Fruit fly (Drosophila melanogaster): ENCODE data around the gene CG46440.
A peak's percentile ranks its signal among the peaks of the same experiment; 100 is the strongest.

The CG46440 gene

dm6 chrX:15870777-15871757, 13.4 kb upstream of the CG46440 start:
- TF ChIP-seq Hnf4 (GFP tag; optimal IDR thresholded peaks at IDR 0.05) = no peak
- peak; percentile 23 for TF ChIP-seq sv (GFP tag; optimal IDR thresholded peaks at IDR 0.05)
- TF ChIP-seq Rel (GFP tag; optimal IDR thresholded peaks at IDR 0.05) = no peak
- TF ChIP-seq Rel (tag; optimal IDR thresholded peaks at IDR 0.05) = no peak
- no peak for TF ChIP-seq N (GFP tag; optimal IDR thresholded peaks at IDR 0.05)
- TF ChIP-seq fru (GFP tag; optimal IDR thresholded peaks at IDR 0.05) = no peak
- no peak for TF ChIP-seq pan (optimal IDR thresholded peaks at IDR 0.05)
- no peak for TF ChIP-seq Vsx2 (GFP tag; optimal IDR thresholded peaks at IDR 0.05; ENCODE audit: partially characterized antibody)
- TF ChIP-seq Jra (GFP tag; optimal IDR thresholded peaks at IDR 0.05) = peak; percentile 44
- TF ChIP-seq GATAd (GFP tag; optimal IDR thresholded peaks at IDR 0.05) = no peak
- peak; percentile 27 for TF ChIP-seq OdsH (GFP tag; optimal IDR thresholded peaks at IDR 0.05)
- TF ChIP-seq Sp1 (GFP tag; optimal IDR thresholded peaks at IDR 0.05) = no peak
- no peak for TF ChIP-seq h (GFP tag; optimal IDR thresholded peaks at IDR 0.05)
- no peak for TF ChIP-seq Abd-B (GFP tag; optimal IDR thresholded peaks at IDR 0.05)
- TF ChIP-seq Hr83 (GFP tag; optimal IDR thresholded peaks at IDR 0.05; ENCODE audit: poor library complexity, severe bottlenecking) = peak; percentile 27
- TF ChIP-seq psq (GFP tag; optimal IDR thresholded peaks at IDR 0.05) = peak; percentile 21
- TF ChIP-seq CrebA (GFP tag; optimal IDR thresholded peaks at IDR 0.05; ENCODE audit: borderline replicate concordance) = no peak
- no peak for TF ChIP-seq woc (GFP tag; optimal IDR thresholded peaks at IDR 0.05)
- TF ChIP-seq Myc (optimal IDR thresholded peaks at IDR 0.05) = no peak
- TF ChIP-seq ey (GFP tag; optimal IDR thresholded peaks at IDR 0.05) = no peak
- TF ChIP-seq tai (GFP tag; optimal IDR thresholded peaks at IDR 0.05) = no peak
- TF ChIP-seq Hr78 (GFP tag; optimal IDR thresholded peaks at IDR 0.05) = no peak
- no peak for TF ChIP-seq brk (GFP tag; optimal IDR thresholded peaks at IDR 0.05)
- TF ChIP-seq br (GFP tag; optimal IDR thresholded peaks at IDR 0.05) = no peak
- TF ChIP-seq rgr (GFP tag; optimal IDR thresholded peaks at IDR 0.05) = no peak
- no peak for TF ChIP-seq lola (GFP tag; optimal IDR thresholded peaks at IDR 0.05)
- no peak for TF ChIP-seq jim (GFP tag; optimal IDR thresholded peaks at IDR 0.05)
- TF ChIP-seq sage (GFP tag; optimal IDR thresholded peaks at IDR 0.05) = no peak
- no peak for TF ChIP-seq foxo (GFP tag; optimal IDR thresholded peaks at IDR 0.05)
- no peak for TF ChIP-seq dsf (GFP tag; optimal IDR thresholded peaks at IDR 0.05; ENCODE audit: borderline replicate concordance)
- no peak for TF ChIP-seq Mio (GFP tag; optimal IDR thresholded peaks at IDR 0.05)
- TF ChIP-seq Dif (GFP tag; optimal IDR thresholded peaks at IDR 0.05; ENCODE audit: partially characterized antibody) = no peak
- peak; percentile 43 for TF ChIP-seq CG9705 (GFP tag; optimal IDR thresholded peaks at IDR 0.05)
- TF ChIP-seq Dfd (GFP tag; optimal IDR thresholded peaks at IDR 0.05) = no peak
- TF ChIP-seq HLH106 (tag; optimal IDR thresholded peaks at IDR 0.05) = no peak
- no peak for TF ChIP-seq dmrt93B (GFP tag; optimal IDR thresholded peaks at IDR 0.05)
- TF ChIP-seq CG32264 (GFP tag; optimal IDR thresholded peaks at IDR 0.05) = no peak
- TF ChIP-seq dl (GFP tag; optimal IDR thresholded peaks at IDR 0.05; ENCODE audit: insufficient read depth in 1 of 2, partially characterized antibody in 2 of 2) = no peak
- TF ChIP-seq usp (GFP tag; optimal IDR thresholded peaks at IDR 0.05) = no peak

dm6 chrX:15869843-15870242, 12.2 kb upstream of the CG46440 start, which contains the start of gene CG16952:
TSS of gene CG16952 (plus strand) at chrX:15870183.
- peak; percentile 2 for TF ChIP-seq fru (GFP tag; optimal IDR thresholded peaks at IDR 0.05)
- TF ChIP-seq dsf (GFP tag; optimal IDR thresholded peaks at IDR 0.05; ENCODE audit: borderline replicate concordance) = no peak
- TF ChIP-seq br (GFP tag; optimal IDR thresholded peaks at IDR 0.05) = no peak
- peak; percentile 65 for TF ChIP-seq N (GFP tag; optimal IDR thresholded peaks at IDR 0.05)
- TF ChIP-seq Hnf4 (GFP tag; optimal IDR thresholded peaks at IDR 0.05) = no peak
- no peak for TF ChIP-seq Mio (GFP tag; optimal IDR thresholded peaks at IDR 0.05)
- TF ChIP-seq OdsH (GFP tag; optimal IDR thresholded peaks at IDR 0.05) = no peak
- no peak for TF ChIP-seq Myc (optimal IDR thresholded peaks at IDR 0.05)
- TF ChIP-seq psq (GFP tag; optimal IDR thresholded peaks at IDR 0.05) = no peak
- no peak for TF ChIP-seq Rel (GFP tag; optimal IDR thresholded peaks at IDR 0.05)
- TF ChIP-seq Rel (tag; optimal IDR thresholded peaks at IDR 0.05) = peak; percentile 19
- no peak for TF ChIP-seq Jra (GFP tag; optimal IDR thresholded peaks at IDR 0.05)
- peak in 1 of 2 experiments; percentile 9 for TF ChIP-seq foxo (GFP tag; optimal IDR thresholded peaks at IDR 0.05)
- no peak for TF ChIP-seq Sp1 (GFP tag; optimal IDR thresholded peaks at IDR 0.05)

Data from whole organism, wandering third instar larva.